Fruit fly (Drosophila melanogaster): ENCODE data around the gene ras.

The ras gene

DNA sequence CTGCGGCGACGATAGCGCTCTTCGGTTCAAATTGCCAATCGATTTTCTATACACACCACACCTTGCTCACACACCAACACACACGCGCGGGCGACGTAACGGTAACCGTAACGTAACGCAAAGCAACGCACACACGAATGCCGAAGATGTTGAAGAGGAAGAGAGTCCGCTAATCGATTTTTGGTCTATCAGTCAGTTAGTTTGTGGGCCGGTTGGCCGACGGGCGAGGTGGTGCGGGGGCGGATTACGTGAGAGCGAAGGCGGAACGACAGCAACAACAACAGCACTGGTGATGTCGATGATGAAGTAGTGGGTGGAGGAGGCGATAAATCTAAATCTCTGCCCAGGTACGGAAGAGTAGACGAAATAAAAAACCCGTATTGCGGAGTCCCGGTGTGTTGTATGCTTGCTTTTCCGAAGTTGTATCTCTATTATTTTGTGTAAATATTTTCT, at the start of gene ras (continued):
- TF ChIP-seq CG8359 (GFP tag; optimal IDR thresholded peaks at IDR 0.05; ENCODE audit: borderline replicate concordance) (no peak), CG12104 (GFP tag; optimal IDR thresholded peaks at IDR 0.05) (no peak), CG14667 (GFP tag; IDR thresholded peaks at IDR 0.05) (no peak), gem (tag; optimal IDR thresholded peaks at IDR 0.05) (no peak), CG11560 (tag; IDR thresholded peaks at IDR 0.05) (no peak), Drgx (GFP tag; IDR thresholded peaks at IDR 0.05) (no peak), z (GFP tag; IDR thresholded peaks at IDR 0.05) (no peak), Neu2 (GFP tag; optimal IDR thresholded peaks at IDR 0.05; ENCODE audit: borderline replicate concordance) (no peak), HLH4C (GFP tag; IDR thresholded peaks at IDR 0.05; ENCODE audit: partially characterized antibody) (no peak), CG13424 (tag; optimal IDR thresholded peaks at IDR 0.05) (no peak), Fer3 (tag; optimal IDR thresholded peaks at IDR 0.05) (no peak), pros (GFP tag; optimal IDR thresholded peaks at IDR 0.05) (peak; percentile 83), CG31224 (GFP tag; IDR thresholded peaks at IDR 0.05) (no peak), lbe (GFP tag; optimal IDR thresholded peaks at IDR 0.05) (no peak), inv (GFP tag; IDR thresholded peaks at IDR 0.05; ENCODE audit: partially characterized antibody) (no peak), Doc3 (GFP tag; IDR thresholded peaks at IDR 0.05; ENCODE audit: partially characterized antibody) (no peak), CG17385 (GFP tag; optimal IDR thresholded peaks at IDR 0.05) (peak; percentile 86), gcm2 (GFP tag; optimal IDR thresholded peaks at IDR 0.05) (no peak), CG12391 (tag; optimal IDR thresholded peaks at IDR 0.05) (no peak), maf-S (GFP tag; optimal IDR thresholded peaks at IDR 0.05) (no peak), Antp (GFP tag; optimal IDR thresholded peaks at IDR 0.05) (no peak), CG10366 (GFP tag; IDR thresholded peaks at IDR 0.05) (no peak), CG1024 (GFP tag; IDR thresholded peaks at IDR 0.05) (no peak), HLH3B (GFP tag; IDR thresholded peaks at IDR 0.05) (no peak), Meics (GFP tag; optimal IDR thresholded peaks at IDR 0.05) (peak; percentile 16), CkIIα-i1 (GFP tag; IDR thresholded peaks at IDR 0.05) (no peak), CG18599 (GFP tag; optimal IDR thresholded peaks at IDR 0.05) (peak; percentile 37), CG1233 (GFP tag; optimal IDR thresholded peaks at IDR 0.05) (no peak), ab (GFP tag; optimal IDR thresholded peaks at IDR 0.05) (no peak), crol (GFP tag; IDR thresholded peaks at IDR 0.05) (peak; percentile 93), sens (GFP tag) (no peak), CG5953 (GFP tag; IDR thresholded peaks at IDR 0.05) (no peak), Eip74EF (GFP tag; optimal IDR thresholded peaks at IDR 0.05) (peak in 1 of 2 experiments; percentile 34), CG34224 (GFP tag; IDR thresholded peaks at IDR 0.05; ENCODE audit: partially characterized antibody) (no peak), CG7987 (GFP tag; optimal IDR thresholded peaks at IDR 0.05) (peak; percentile 16), Hr78 (GFP tag; optimal IDR thresholded peaks at IDR 0.05) (no peak), CG15696 (tag; optimal IDR thresholded peaks at IDR 0.05) (no peak), Asciz (GFP tag; optimal IDR thresholded peaks at IDR 0.05) (no peak), exex (tag; optimal IDR thresholded peaks at IDR 0.05) (peak; percentile 95), ci (GFP tag; IDR thresholded peaks at IDR 0.05) (no peak), CG7745 (tag; optimal IDR thresholded peaks at IDR 0.05) (no peak), CG7928 (GFP tag; optimal IDR thresholded peaks at IDR 0.05) (no peak), CG1602 (GFP tag; optimal IDR thresholded peaks at IDR 0.05) (no peak), Myb (GFP tag; optimal IDR thresholded peaks at IDR 0.05) (no peak), CG17359 (tag; optimal IDR thresholded peaks at IDR 0.05) (no peak), TFAM (GFP tag; optimal IDR thresholded peaks at IDR 0.05) (no peak), zen (tag; optimal IDR thresholded peaks at IDR 0.05) (peak; percentile 39), CG11456 (GFP tag; IDR thresholded peaks at IDR 0.05) (no peak), Scr (GFP tag; IDR thresholded peaks at IDR 0.05; ENCODE audit: partially characterized antibody) (no peak), Hr3 (GFP tag; optimal IDR thresholded peaks at IDR 0.05) (no peak)

Data from whole organism, embryonic.